Worm (Caenorhabditis elegans) whole organism, midembryonic: Measurements from ENCODE around the gene enu-3.6.

Experiments
- flt-1 ChIP-seq: fragments of 200-800 bp; sonication (Bioruptor generic); IDR thresholded peaks from 2 replicates; pipeline ENCODE4 v1.3.6; 2022; ENCODE audit warnings: missing genetic modification characterization, missing compliant biosample characterization
- med-1 ChIP-seq: sonication (generic microtip); optimal IDR thresholded peaks from 2 replicates; lab custom pipeline; 2017; ENCODE audit warnings: missing genetic modification characterization, mild to moderate bottlenecking, missing compliant biosample characterization, antibody characterized with exemption, missing genetic modification reagents; ENCODE audit not compliant: insufficient read depth
- ztf-29 ChIP-seq: fragments of 200-800 bp; sonication (Bioruptor generic); IDR thresholded peaks from 2 replicates; pipeline ENCODE4 v1.3.6; 2022; ENCODE audit warnings: missing genetic modification reagents, missing genetic modification characterization, missing compliant biosample characterization

ce11 chrIII:10734511-10735233 lies 15.6 kb upstream of the enu-3.6 start:
- TF ChIP-seq flt-1 (GFP tag; lab: Robert Waterston, UW) (no peak), med-1 (GFP tag; lab: Kevin White, UChicago) (no peak), ztf-29 (GFP tag; lab: Robert Waterston, UW) (no peak)
